Worm (Caenorhabditis elegans) whole organism, young adult: ENCODE results near the gene F56D6.18.

Experiments used
- B0261.1 ChIP-seq: sonication (generic microtip); optimal IDR thresholded peaks from 2 replicates; lab custom pipeline; 2016; ENCODE audit warnings: mild to moderate bottlenecking, missing genetic modification characterization, moderate library complexity, missing compliant biosample characterization
- B0336.3 ChIP-seq: fragments of 200-800 bp; sonication (Bioruptor generic); IDR thresholded peaks from 2 replicates; pipeline ENCODE4 v1.3.6; 2022; ENCODE audit warnings: missing genetic modification characterization, missing compliant biosample characterization
- F22D6.2 ChIP-seq: sonication (generic microtip); optimal IDR thresholded peaks from 2 replicates; lab custom pipeline; 2016; ENCODE audit warnings: mild to moderate bottlenecking, missing genetic modification characterization, missing compliant biosample characterization
- F33H1.4 ChIP-seq: fragments of 200-800 bp; sonication (Bioruptor generic); IDR thresholded peaks from 2 replicates; pipeline ENCODE4 v1.3.6; 2022; ENCODE audit warnings: missing genetic modification reagents, missing genetic modification characterization, missing compliant biosample characterization
- F37B4.10 ChIP-seq: fragments of 200-800 bp; sonication (Bioruptor generic); IDR thresholded peaks from 2 replicates; pipeline ENCODE4 v1.3.6; 2022; ENCODE audit warnings: missing genetic modification characterization, missing compliant biosample characterization
- F49E8.2 ChIP-seq: sonication (generic microtip); optimal IDR thresholded peaks from 3 replicates; lab custom pipeline; 2017; ENCODE audit warnings: missing genetic modification characterization, mild to moderate bottlenecking, missing compliant biosample characterization, antibody characterized with exemption, moderate library complexity; ENCODE audit not compliant: insufficient read depth
- F57C9.4 ChIP-seq: sonication (generic microtip); optimal IDR thresholded peaks from 2 replicates; lab custom pipeline; 2017; ENCODE audit warnings: mild to moderate bottlenecking, missing genetic modification characterization, missing compliant biosample characterization
- K12H6.12 ChIP-seq: fragments of 200-800 bp; sonication (Bioruptor generic); optimal IDR thresholded peaks from 2 replicates; lab custom pipeline; 2018; ENCODE audit warnings: mild to moderate bottlenecking, missing genetic modification characterization, missing compliant biosample characterization
- T26A5.8 ChIP-seq: sonication (generic microtip); optimal IDR thresholded peaks from 2 replicates; lab custom pipeline; 2016; ENCODE audit warnings: missing genetic modification characterization, missing compliant biosample characterization
- Y95B8A.8 ChIP-seq: fragments of 200-800 bp; sonication (Bioruptor generic); IDR thresholded peaks from 2 replicates; pipeline ENCODE4 v1.3.6; 2022; ENCODE audit warnings: missing genetic modification reagents, missing genetic modification characterization, missing compliant biosample characterization
- aptf-2 ChIP-seq: fragments of 200-800 bp; sonication (Bioruptor generic); conservative IDR thresholded peaks from 2 replicates; pipeline ENCODE4 v1.3.6; 2022; ENCODE audit warnings: missing genetic modification reagents, missing genetic modification characterization, missing compliant biosample characterization
- aptf-3 ChIP-seq: fragments of 200-800 bp; sonication (Bioruptor generic); IDR thresholded peaks from 2 replicates; pipeline ENCODE4 v1.3.6; 2022; ENCODE audit warnings: missing genetic modification characterization, missing compliant biosample characterization
- attf-6 ChIP-seq: fragments of 200-800 bp; sonication (Bioruptor generic); IDR thresholded peaks from 2 replicates; pipeline ENCODE4 v1.3.6; 2022; ENCODE audit warnings: missing genetic modification reagents, missing genetic modification characterization, missing compliant biosample characterization
- bed-1 ChIP-seq: fragments of 200-800 bp; sonication (Bioruptor generic); IDR thresholded peaks from 2 replicates; pipeline ENCODE4 v1.3.6; 2022; ENCODE audit warnings: missing genetic modification reagents, missing genetic modification characterization, missing compliant biosample characterization
- ceh-27 ChIP-seq: fragments of 200-800 bp; sonication (Bioruptor generic); optimal IDR thresholded peaks from 2 replicates; lab custom pipeline; 2018; ENCODE audit warnings: mild to moderate bottlenecking, missing genetic modification characterization, moderate library complexity, missing compliant biosample characterization
- ceh-58 ChIP-seq: fragments of 200-800 bp; sonication (Bioruptor generic); IDR thresholded peaks from 2 replicates; pipeline ENCODE4 v1.3.6; 2022; ENCODE audit warnings: missing genetic modification characterization, missing compliant biosample characterization
- ceh-91 ChIP-seq: fragments of 200-800 bp; sonication (Bioruptor generic); IDR thresholded peaks from 2 replicates; pipeline ENCODE4 v1.3.6; 2022; ENCODE audit warnings: missing genetic modification reagents, missing genetic modification characterization, missing compliant biosample characterization
- chd-7 ChIP-seq: sonication (generic microtip); optimal IDR thresholded peaks from 2 replicates; lab custom pipeline; 2016; ENCODE audit warnings: mild to moderate bottlenecking, missing genetic modification characterization, moderate library complexity, missing compliant biosample characterization
- die-1 ChIP-seq: sonication (generic microtip); optimal IDR thresholded peaks from 2 replicates; lab custom pipeline; 2016; ENCODE audit warnings: missing genotype, mild to moderate bottlenecking, missing genetic modification characterization, missing compliant biosample characterization
- efl-1 ChIP-seq: fragments of 150-350 bp; optimal IDR thresholded peaks from 2 replicates; lab custom pipeline; 2014; ENCODE audit warnings: missing biosample characterization, missing genetic modification reagents, missing genetic modification characterization
- egl-18 ChIP-seq: fragments of 200-800 bp; sonication (Bioruptor generic); IDR thresholded peaks from 2 replicates; pipeline ENCODE4 v1.3.6; 2022; ENCODE audit warnings: missing genetic modification reagents, missing genetic modification characterization, missing compliant biosample characterization
- egrh-3 ChIP-seq: fragments of 200-800 bp; sonication (Bioruptor generic); IDR thresholded peaks from 2 replicates; pipeline ENCODE4 v1.3.6; 2022; ENCODE audit warnings: missing genetic modification reagents, missing genetic modification characterization, missing compliant biosample characterization
- hmg-20 ChIP-seq: fragments of 200-800 bp; sonication (Bioruptor generic); IDR thresholded peaks from 2 replicates; pipeline ENCODE4 v1.3.6; 2022; ENCODE audit warnings: missing genetic modification reagents, missing genetic modification characterization, missing compliant biosample characterization
- hrde-1 ChIP-seq: sonication (generic microtip); optimal IDR thresholded peaks from 2 replicates; lab custom pipeline; 2016; ENCODE audit warnings: missing genetic modification characterization, mild to moderate bottlenecking, missing compliant biosample characterization, moderate library complexity, missing genotype, missing genetic modification reagents, borderline replicate concordance
- let-526 ChIP-seq: fragments of 200-800 bp; sonication (Bioruptor generic); IDR thresholded peaks from 2 replicates; pipeline ENCODE4 v1.3.6; 2022; ENCODE audit warnings: missing genetic modification reagents, missing genetic modification characterization, missing compliant biosample characterization
- lir-1 ChIP-seq: fragments of 200-800 bp; sonication (Bioruptor generic); conservative IDR thresholded peaks from 2 replicates; pipeline ENCODE4 v1.3.6; 2022; ENCODE audit warnings: missing genetic modification reagents, missing genetic modification characterization, missing compliant biosample characterization
- lsy-27 ChIP-seq: sonication (generic microtip); optimal IDR thresholded peaks from 2 replicates; lab custom pipeline; 2017; ENCODE audit warnings: missing genetic modification characterization, mild to moderate bottlenecking, missing compliant biosample characterization, antibody characterized with exemption, missing genotype, borderline replicate concordance; ENCODE audit not compliant: insufficient read depth
- madf-3 ChIP-seq: fragments of 200-800 bp; sonication (Bioruptor generic); IDR thresholded peaks from 2 replicates; pipeline ENCODE4 v1.3.6; 2022; ENCODE audit warnings: missing genetic modification reagents, missing genetic modification characterization, missing compliant biosample characterization
- madf-6 ChIP-seq: fragments of 200-800 bp; sonication (Bioruptor generic); IDR thresholded peaks from 2 replicates; pipeline ENCODE4 v1.3.6; 2022; ENCODE audit warnings: missing genetic modification reagents, missing genetic modification characterization, missing compliant biosample characterization
- madf-8 ChIP-seq: fragments of 200-800 bp; sonication (Bioruptor generic); conservative IDR thresholded peaks from 2 replicates; pipeline ENCODE4 v1.3.6; 2022; ENCODE audit warnings: missing genetic modification reagents, missing genetic modification characterization, missing compliant biosample characterization
- mes-4 ChIP-seq: sonication (generic microtip); optimal IDR thresholded peaks from 2 replicates; lab custom pipeline; 2016; ENCODE audit warnings: missing genotype, missing genetic modification characterization, missing compliant biosample characterization
- mxl-1 ChIP-seq: sonication (generic microtip); optimal IDR thresholded peaks from 2 replicates; lab custom pipeline; 2016; ENCODE audit warnings: missing genetic modification characterization, missing compliant biosample characterization
- nfya-2 ChIP-seq: fragments of 200-800 bp; sonication (Bioruptor generic); IDR thresholded peaks from 2 replicates; pipeline ENCODE4 v1.3.6; 2022; ENCODE audit warnings: missing genetic modification reagents, missing genetic modification characterization, missing compliant biosample characterization
- nhr-179 ChIP-seq: sonication (generic microtip); optimal IDR thresholded peaks from 2 replicates; lab custom pipeline; 2016; ENCODE audit warnings: mild to moderate bottlenecking, missing genetic modification characterization, missing compliant biosample characterization
- rpc-1 ChIP-seq, 2 experiments: fragments of 150-350 bp in 1 of 2; sonication (generic microtip) in 1 of 2; optimal IDR thresholded peaks; 2 replicates each; lab custom pipeline; 2014 to 2018; ENCODE audit warnings: missing biosample characterization in 1 of 2, missing genetic modification characterization in 1 of 2, missing genetic modification reagents in 1 of 2, missing genotype in 1 of 2
- sdz-38 ChIP-seq: sonication (generic microtip); optimal IDR thresholded peaks from 2 replicates; lab custom pipeline; 2016; ENCODE audit warnings: missing genotype, missing genetic modification characterization, missing compliant biosample characterization
- sea-2 ChIP-seq: fragments of 200-800 bp; sonication (Bioruptor generic); IDR thresholded peaks from 2 replicates; pipeline ENCODE4 v1.3.6; 2022; ENCODE audit warnings: missing genetic modification characterization, missing compliant biosample characterization
- snpc-1.1 ChIP-seq: sonication (generic microtip); optimal IDR thresholded peaks from 2 replicates; lab custom pipeline; 2017; ENCODE audit warnings: missing genetic modification characterization, mild to moderate bottlenecking, missing compliant biosample characterization, antibody characterized with exemption, moderate library complexity, missing genotype, missing genetic modification reagents; ENCODE audit not compliant: insufficient read depth
- tbp1 ChIP-seq: fragments of 200-800 bp; sonication (Bioruptor generic); optimal IDR thresholded peaks from 2 replicates; lab custom pipeline; 2018; ENCODE audit warnings: mild to moderate bottlenecking, missing genetic modification characterization, missing compliant biosample characterization
- tlf-1 ChIP-seq: fragments of 200-800 bp; sonication (Bioruptor generic); optimal IDR thresholded peaks from 2 replicates; lab custom pipeline; 2018; ENCODE audit warnings: mild to moderate bottlenecking, missing genetic modification characterization, missing compliant biosample characterization
- unc-130 ChIP-seq: sonication (generic microtip); optimal IDR thresholded peaks from 2 replicates; lab custom pipeline; 2016; ENCODE audit warnings: missing genetic modification reagents, missing genetic modification characterization, missing compliant biosample characterization
- unc-62 ChIP-seq: fragments of 150-350 bp; optimal IDR thresholded peaks from 2 replicates; lab custom pipeline; 2014; ENCODE audit warnings: missing biosample characterization, missing genetic modification reagents, missing genetic modification characterization
- ztf-22 ChIP-seq: fragments of 200-800 bp; sonication (Bioruptor generic); optimal IDR thresholded peaks from 2 replicates; lab custom pipeline; 2018; ENCODE audit warnings: mild to moderate bottlenecking, missing genetic modification characterization, moderate library complexity, missing compliant biosample characterization
- ztf-25 ChIP-seq: fragments of 200-800 bp; sonication (Bioruptor generic); IDR thresholded peaks from 2 replicates; pipeline ENCODE4 v1.3.6; 2022; ENCODE audit warnings: missing genetic modification reagents, missing genetic modification characterization, missing compliant biosample characterization
- ztf-3 ChIP-seq: fragments of 200-800 bp; sonication (Bioruptor generic); optimal IDR thresholded peaks from 2 replicates; lab custom pipeline; 2018; ENCODE audit warnings: mild to moderate bottlenecking, missing genetic modification characterization, missing compliant biosample characterization

The F56D6.18 gene

ce11 chrIV:3906393-3906792, 5.4 kb downstream of the F56D6.18 start, which contains the start of gene F56D6.11:
Gene F56D6.11, minus strand, starts transcription at chrIV:3906493.
- TF ChIP-seq B0261.1 (no peak), aptf-3 (GFP tag; lab: Robert Waterston, UW) (no peak), ztf-3 (no peak), aptf-2 (GFP tag; lab: Robert Waterston, UW) (no peak), sdz-38 (no peak), efl-1 (no peak), F49E8.2 (tag; lab: Kevin White, UChicago) (no peak), unc-62 (GFP tag; lab: Kevin White, UChicago) (no peak), hmg-20 (GFP tag; lab: Robert Waterston, UW) (no peak), nhr-179 (tag; lab: Kevin White, UChicago) (no peak), bed-1 (GFP tag; lab: Robert Waterston, UW) (no peak), tbp1 (no peak), ceh-58 (GFP tag; lab: Robert Waterston, UW) (no peak), ceh-91 (GFP tag; lab: Robert Waterston, UW) (no peak), sea-2 (GFP tag; lab: Robert Waterston, UW) (no peak), tlf-1 (GFP tag; lab: Kevin White, UChicago) (no peak), mes-4 (tag; lab: Kevin White, UChicago) (no peak), egl-18 (GFP tag; lab: Robert Waterston, UW) (no peak), madf-8 (no peak), mxl-1 (tag; lab: Kevin White, UChicago) (no peak)

- TF ChIP-seq B0336.3: no peak
- TF ChIP-seq B0261.1: no peak
- TF ChIP-seq attf-6 (GFP tag; lab: Robert Waterston, UW): no peak
- no peak for TF ChIP-seq die-1
- no peak for TF ChIP-seq ztf-25 (GFP tag; lab: Robert Waterston, UW)
- TF ChIP-seq nfya-2 (GFP tag; lab: Robert Waterston, UW): no peak
- no peak for TF ChIP-seq unc-130 (GFP tag; lab: Kevin White, UChicago)
- no peak for TF ChIP-seq F22D6.2 (tag; lab: Kevin White, UChicago)
- TF ChIP-seq egrh-3 (GFP tag; lab: Robert Waterston, UW): no peak
- TF ChIP-seq ceh-58 (GFP tag; lab: Robert Waterston, UW): no peak
- TF ChIP-seq madf-6 (GFP tag; lab: Robert Waterston, UW): no peak
- TF ChIP-seq Y95B8A.8 (GFP tag; lab: Robert Waterston, UW): no peak
These were observed 7.1 kb downstream of the F56D6.18 start, which contains the start of gene F56D6.21 for ce11 chrIV:3904620-3905019. Gene F56D6.21, plus strand, starts transcription at chrIV:3904920.

- no peak for TF ChIP-seq F37B4.10 (GFP tag; lab: Robert Waterston, UW)
- TF ChIP-seq ztf-22 (GFP tag; lab: Kevin White, UChicago): no peak
- no peak for TF ChIP-seq chd-7 (tag; lab: Kevin White, UChicago)
- TF ChIP-seq ztf-25 (GFP tag; lab: Robert Waterston, UW): no peak
- no peak for TF ChIP-seq madf-3 (GFP tag; lab: Robert Waterston, UW)
- TF ChIP-seq F33H1.4 (GFP tag; lab: Robert Waterston, UW): no peak
- TF ChIP-seq T26A5.8 (tag; lab: Kevin White, UChicago): no peak
- no peak for TF ChIP-seq snpc-1.1 (tag; lab: Kevin White, UChicago)
- no peak for TF ChIP-seq madf-8
- no peak for TF ChIP-seq egl-18 (GFP tag; lab: Robert Waterston, UW)
- TF ChIP-seq F57C9.4: no peak
- TF ChIP-seq ceh-27 (GFP tag; lab: Kevin White, UChicago): no peak
- no peak for TF ChIP-seq lsy-27 (tag; lab: Kevin White, UChicago)
- TF ChIP-seq let-526 (GFP tag; lab: Robert Waterston, UW): no peak
- no peak for TF ChIP-seq rpc-1 (optimal IDR thresholded peaks at IDR 0.05; lab: Kevin White, UChicago)
- no peak for TF ChIP-seq rpc-1 (tag; optimal IDR thresholded peaks at IDR 0.05; lab: Kevin White, UChicago)
- TF ChIP-seq hrde-1 (tag; lab: Kevin White, UChicago): no peak
- TF ChIP-seq lir-1 (GFP tag; lab: Robert Waterston, UW): no peak
- TF ChIP-seq K12H6.12 (tag; lab: Kevin White, UChicago): no peak
- TF ChIP-seq, all 124 proteins: peak for 0
These were observed 8.8 kb downstream of the F56D6.18 start, which contains the start of gene F56D6.6 for ce11 chrIV:3902955-3903354. Gene F56D6.6, plus strand, starts transcription at chrIV:3903255.
